Worm (Caenorhabditis elegans): ENCODE results near the gene dyf-19.

DNA sequence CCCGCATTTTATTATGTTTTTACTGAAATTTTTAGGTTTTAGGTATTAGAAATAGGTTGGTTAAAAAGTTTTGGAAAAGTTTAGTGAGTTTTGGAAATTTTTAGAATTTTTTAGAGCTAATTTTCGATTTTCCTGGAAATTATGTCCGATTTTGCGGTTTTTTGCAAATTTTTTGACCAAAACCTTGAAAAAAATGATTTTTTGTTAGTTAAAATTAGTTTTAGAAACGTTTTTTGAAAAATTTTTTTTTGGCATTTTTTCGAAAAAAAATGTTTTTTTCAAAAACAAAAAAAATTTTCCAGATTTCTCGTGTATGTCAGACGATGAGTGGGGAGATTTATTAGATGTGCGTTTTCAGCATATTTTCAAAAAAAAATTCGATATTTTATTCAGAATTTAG, at the start of gene dyf-19:
- no peak for TF ChIP-seq him-1 (tag; optimal IDR thresholded peaks at IDR 0.05)
- TF ChIP-seq dao-5 (tag; optimal IDR thresholded peaks at IDR 0.05), result no peak
- TF ChIP-seq W03F9.2 (tag; optimal IDR thresholded peaks at IDR 0.05), result no peak
